Worm (Caenorhabditis elegans): ENCODE data around the gene C14C11.2.

The C14C11.2 gene

DNA sequence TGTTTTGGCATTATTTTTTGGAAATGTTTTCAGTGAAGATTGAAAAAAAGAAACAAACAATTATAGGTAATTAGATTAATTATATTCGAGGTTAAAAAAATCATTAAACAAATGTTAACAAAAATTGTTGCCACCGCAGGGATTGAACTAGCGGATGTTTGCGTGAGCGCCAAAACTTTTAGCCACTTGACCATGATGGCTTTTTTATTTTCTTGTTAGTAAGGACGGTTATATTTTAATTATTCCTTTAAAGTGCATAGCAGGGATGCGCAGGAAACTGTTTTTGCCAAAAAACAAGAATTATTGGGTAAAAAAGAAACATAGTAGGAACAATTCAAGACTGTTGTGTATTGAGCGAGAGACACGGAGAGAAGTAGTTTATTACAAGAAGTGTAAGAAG is 6.4 kb downstream of the C14C11.2 start:
- TF ChIP-seq scrt-1 (GFP tag; IDR thresholded peaks at IDR 0.05) (no peak), pes-1 (GFP tag; IDR thresholded peaks at IDR 0.05) (peak; percentile 29; the same call in 1 of the 2 replicates)

DNA sequence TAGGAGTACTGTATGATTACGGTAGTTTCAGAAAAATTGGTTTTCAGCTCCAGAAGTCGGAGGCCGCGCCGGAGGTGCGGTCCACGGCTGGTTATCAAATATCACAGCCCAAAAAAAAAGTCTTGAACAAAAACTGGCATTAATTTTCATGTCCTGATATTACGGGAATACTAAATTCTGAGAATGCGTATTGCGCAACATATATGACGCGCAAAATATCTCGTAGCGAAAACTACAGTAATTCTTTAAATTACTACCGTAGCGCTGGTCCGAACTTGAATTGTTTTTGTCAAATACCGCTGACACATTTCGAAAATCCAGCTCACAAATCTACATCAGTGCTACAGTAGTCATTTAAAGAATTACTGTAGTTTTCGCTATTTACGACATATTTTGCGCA is 8.0 kb downstream of the C14C11.2 start:
- TF ChIP-seq F13C5.2 (tag; optimal IDR thresholded peaks at IDR 0.05) (no peak), pes-1 (GFP tag; IDR thresholded peaks at IDR 0.05) (no peak), ets-7 (tag; optimal IDR thresholded peaks at IDR 0.05) (no peak), B0310.2 (tag; optimal IDR thresholded peaks at IDR 0.05) (no peak), tbx-37 (GFP tag; conservative IDR thresholded peaks at IDR 0.05) (no peak), sea-1 (GFP tag; conservative IDR thresholded peaks at IDR 0.05) (no peak), flt-1 (GFP tag; IDR thresholded peaks at IDR 0.05) (no peak), ceh-13 (GFP tag; optimal IDR thresholded peaks at IDR 0.05) (no peak), tra-4 (tag; optimal IDR thresholded peaks at IDR 0.05) (no peak), hmbx-1 (tag; optimal IDR thresholded peaks at IDR 0.05) (no peak), tbx-11 (GFP tag; IDR thresholded peaks at IDR 0.05) (no peak), aly-1 (tag; optimal IDR thresholded peaks at IDR 0.05) (no peak), ceh-36 (tag; optimal IDR thresholded peaks at IDR 0.05) (no peak), scrt-1 (GFP tag; IDR thresholded peaks at IDR 0.05) (no peak), hnd-1 (tag; optimal IDR thresholded peaks at IDR 0.05) (no peak), hmg-4 (GFP tag; optimal IDR thresholded peaks at IDR 0.05) (no peak), ama-1 (optimal IDR thresholded peaks at IDR 0.05) (no peak)

DNA sequence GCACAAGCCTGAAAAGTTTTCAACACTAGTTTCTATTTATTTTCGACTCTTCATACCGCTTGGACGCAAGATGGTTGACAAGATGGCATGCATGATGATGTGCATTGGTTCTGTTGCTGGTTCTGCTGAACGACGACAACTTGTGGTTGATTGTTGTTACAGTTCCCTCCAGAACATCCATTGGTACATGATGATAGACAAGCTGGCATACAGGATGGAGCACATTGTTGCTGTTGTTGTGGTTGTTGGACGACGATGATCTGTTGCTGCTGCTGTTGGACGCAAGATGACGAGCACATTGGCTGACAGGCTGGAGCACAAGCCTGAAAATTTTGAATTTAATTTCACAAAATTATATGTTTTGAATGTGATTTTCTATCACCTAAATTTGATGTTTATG is 11.3 kb downstream of the C14C11.2 start:
- TF ChIP-seq scrt-1 (GFP tag; IDR thresholded peaks at IDR 0.05) (no peak), F13C5.2 (tag; optimal IDR thresholded peaks at IDR 0.05) (no peak), ceh-13 (GFP tag; optimal IDR thresholded peaks at IDR 0.05) (no peak), B0310.2 (tag; optimal IDR thresholded peaks at IDR 0.05) (no peak), ama-1 (optimal IDR thresholded peaks at IDR 0.05) (no peak), tra-4 (tag; optimal IDR thresholded peaks at IDR 0.05) (no peak), ceh-36 (tag; optimal IDR thresholded peaks at IDR 0.05) (no peak), pes-1 (GFP tag; IDR thresholded peaks at IDR 0.05) (no peak), flt-1 (GFP tag; IDR thresholded peaks at IDR 0.05) (no peak), hmg-4 (GFP tag; optimal IDR thresholded peaks at IDR 0.05) (no peak), tbx-37 (GFP tag; conservative IDR thresholded peaks at IDR 0.05) (no peak), aly-1 (tag; optimal IDR thresholded peaks at IDR 0.05) (no peak), ets-7 (tag; optimal IDR thresholded peaks at IDR 0.05) (no peak), hnd-1 (tag; optimal IDR thresholded peaks at IDR 0.05) (no peak), sea-1 (GFP tag; conservative IDR thresholded peaks at IDR 0.05) (no peak)

ce11 chrV:5676011-5676410 is 15.1 kb downstream of the C14C11.2 start, which contains the start of gene pqn-13:
Gene pqn-13, minus strand, starts transcription at chrV:5676111.
- TF ChIP-seq F13C5.2 (tag; optimal IDR thresholded peaks at IDR 0.05) (no peak), aly-1 (tag; optimal IDR thresholded peaks at IDR 0.05) (no peak), sea-1 (GFP tag; conservative IDR thresholded peaks at IDR 0.05) (no peak), hmbx-1 (tag; optimal IDR thresholded peaks at IDR 0.05) (no peak), scrt-1 (GFP tag; IDR thresholded peaks at IDR 0.05) (no peak), tra-4 (tag; optimal IDR thresholded peaks at IDR 0.05) (no peak), hnd-1 (tag; optimal IDR thresholded peaks at IDR 0.05) (no peak), ceh-13 (GFP tag; optimal IDR thresholded peaks at IDR 0.05) (no peak), ceh-36 (tag; optimal IDR thresholded peaks at IDR 0.05) (no peak), flt-1 (GFP tag; IDR thresholded peaks at IDR 0.05) (no peak), tbx-37 (GFP tag; conservative IDR thresholded peaks at IDR 0.05) (no peak), ets-7 (tag; optimal IDR thresholded peaks at IDR 0.05) (no peak), B0310.2 (tag; optimal IDR thresholded peaks at IDR 0.05) (no peak), pes-1 (GFP tag; IDR thresholded peaks at IDR 0.05) (no peak)

DNA sequence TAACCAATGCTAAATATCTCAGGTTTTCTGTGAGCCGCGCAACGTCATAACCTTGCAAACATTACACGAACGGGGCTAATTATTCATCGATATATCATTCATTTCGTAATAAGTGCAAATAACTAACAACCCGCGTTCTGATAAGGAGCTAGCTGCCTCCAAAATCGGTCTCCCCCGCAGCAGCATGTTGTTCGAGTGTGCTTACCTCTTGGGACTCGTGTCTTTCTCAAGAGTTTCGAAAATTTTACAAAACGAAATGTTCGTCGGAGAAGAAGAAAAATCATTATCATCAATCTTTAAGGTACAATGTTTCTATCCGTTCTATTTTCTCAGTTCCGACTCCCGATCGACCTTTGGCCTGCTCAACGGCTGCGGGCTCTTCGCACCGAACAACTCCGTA is 17.0 kb downstream of the C14C11.2 start:
- TF ChIP-seq sea-1 (GFP tag; conservative IDR thresholded peaks at IDR 0.05) (no peak), ceh-13 (GFP tag; optimal IDR thresholded peaks at IDR 0.05) (no peak), ets-7 (tag; optimal IDR thresholded peaks at IDR 0.05) (no peak), hmbx-1 (tag; optimal IDR thresholded peaks at IDR 0.05) (no peak), pes-1 (GFP tag; IDR thresholded peaks at IDR 0.05) (no peak), tbx-11 (GFP tag; IDR thresholded peaks at IDR 0.05) (no peak), B0310.2 (tag; optimal IDR thresholded peaks at IDR 0.05) (no peak), ama-1 (optimal IDR thresholded peaks at IDR 0.05) (no peak), hmg-4 (GFP tag; optimal IDR thresholded peaks at IDR 0.05) (no peak), ceh-36 (tag; optimal IDR thresholded peaks at IDR 0.05) (no peak), scrt-1 (GFP tag; IDR thresholded peaks at IDR 0.05) (no peak), tbx-37 (GFP tag; conservative IDR thresholded peaks at IDR 0.05) (no peak)

- no peak for TF ChIP-seq ceh-36 (tag; optimal IDR thresholded peaks at IDR 0.05)
- no peak for TF ChIP-seq sea-1 (GFP tag; conservative IDR thresholded peaks at IDR 0.05)
- TF ChIP-seq ceh-13 (GFP tag; optimal IDR thresholded peaks at IDR 0.05): no peak
- TF ChIP-seq tbx-37 (GFP tag; conservative IDR thresholded peaks at IDR 0.05): no peak
- no peak for TF ChIP-seq flt-1 (GFP tag; IDR thresholded peaks at IDR 0.05)
- no peak for TF ChIP-seq hnd-1 (tag; optimal IDR thresholded peaks at IDR 0.05)
- TF ChIP-seq ama-1 (optimal IDR thresholded peaks at IDR 0.05): no peak
- no peak for TF ChIP-seq hmg-4 (GFP tag; optimal IDR thresholded peaks at IDR 0.05)
- no peak for TF ChIP-seq ets-7 (tag; optimal IDR thresholded peaks at IDR 0.05)
- no peak for TF ChIP-seq B0310.2 (tag; optimal IDR thresholded peaks at IDR 0.05)
- TF ChIP-seq tra-4 (tag; optimal IDR thresholded peaks at IDR 0.05): no peak
- TF ChIP-seq pes-1 (GFP tag; IDR thresholded peaks at IDR 0.05): no peak
- no peak for TF ChIP-seq hmbx-1 (tag; optimal IDR thresholded peaks at IDR 0.05)
- TF ChIP-seq aly-1 (tag; optimal IDR thresholded peaks at IDR 0.05): no peak
Measured at ce11 chrV:5682530-5682929, 21.6 kb downstream of the C14C11.2 start, which contains the start of gene prp-39. Gene prp-39, minus strand, starts transcription at chrV:5682630.

- TF ChIP-seq tbx-37 (GFP tag; conservative IDR thresholded peaks at IDR 0.05) (no peak), F13C5.2 (tag; optimal IDR thresholded peaks at IDR 0.05) (peak; percentile 42), pes-1 (GFP tag; IDR thresholded peaks at IDR 0.05) (0 out of 2 replicates have a peak, but pooled peaks have one; percentile 50)
Measured at ce11 chrV:5684534-5684933, 23.6 kb downstream of the C14C11.2 start, which contains the start of the genes hmgs-1 and F25B4.4. Gene hmgs-1, minus strand, starts transcription at chrV:5684589. Gene F25B4.4, plus strand, starts transcription at chrV:5684873.
